Fruit fly (Drosophila melanogaster) Kc167 (cell line): ENCODE measurements around the gene Fadd.

Experiments used
- Myc ChIP-seq: fragments of >200 bp; optimal IDR thresholded peaks from 2 replicates; lab custom pipeline; 2017; ENCODE audit warnings: missing external identifiers
- Sin3A ChIP-seq: fragments of >200 bp; optimal IDR thresholded peaks from 2 replicates; lab custom pipeline; 2018; ENCODE audit warnings: missing external identifiers
- h ChIP-seq: fragments of >200 bp; optimal IDR thresholded peaks from 3 replicates; lab custom pipeline; 2018; ENCODE audit warnings: missing external identifiers
- ttk ChIP-seq: sonication (Bioruptor generic); optimal IDR thresholded peaks from 2 replicates; lab custom pipeline; 2017; ENCODE audit warnings: missing external identifiers

dm6 chr3R:22080161-22080560 lies 45.9 kb downstream of the Fadd start, which contains the start of gene CG13408:
- TF ChIP-seq Sin3A (lab: Kevin White, UChicago) (no peak), Myc (lab: Kevin White, UChicago) (no peak), h (no peak), ttk (no peak)
